Worm (Caenorhabditis elegans): ENCODE data around the gene Y37E11B.1.

ce11 chrIV:3611845-3612244, 32.4 kb downstream of the Y37E11B.1 start:
- TF ChIP-seq W03F9.2 (tag; optimal IDR thresholded peaks at IDR 0.05), result no peak
- TF ChIP-seq dao-5 (tag; optimal IDR thresholded peaks at IDR 0.05), result no peak
- no peak for TF ChIP-seq him-1 (tag; optimal IDR thresholded peaks at IDR 0.05)

All from whole organism, L4/young adult.